Worm (Caenorhabditis elegans): ENCODE results near the gene Y51H7BR.4.

DNA sequence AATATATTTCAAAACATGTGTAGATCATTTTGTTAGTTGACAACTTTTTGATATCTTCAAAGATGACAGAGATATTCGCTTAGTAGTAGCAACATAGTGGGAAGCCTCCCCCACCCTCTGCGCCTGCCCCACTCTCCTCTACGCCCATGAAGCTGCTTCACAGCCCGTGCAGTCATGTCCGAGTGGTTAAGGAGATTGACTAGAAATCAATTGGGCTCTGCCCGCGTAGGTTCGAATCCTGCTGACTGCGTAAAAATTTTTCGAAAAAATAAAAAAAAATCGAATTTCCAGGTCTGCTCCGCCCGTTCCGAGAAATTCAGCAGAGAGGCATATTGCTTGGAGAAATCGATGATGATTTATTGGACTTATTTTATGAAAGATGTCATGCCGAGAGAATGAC lies 9.3 kb upstream of the Y51H7BR.4 start:
- TF ChIP-seq flt-1 (GFP tag; IDR thresholded peaks at IDR 0.05) (0 out of 2 replicates have a peak, but pooled peaks have one; percentile 23), tab-1 (GFP tag; IDR thresholded peaks at IDR 0.05) (peak; percentile 69; the same call in 1 of the 2 replicates), med-1 (GFP tag; optimal IDR thresholded peaks at IDR 0.05; ENCODE audit: insufficient read depth) (no peak), klf-2 (GFP tag; conservative IDR thresholded peaks at IDR 0.05) (no peak), ztf-23 (GFP tag; IDR thresholded peaks at IDR 0.05) (peak; percentile 12; the same call in 1 of the 2 replicates), ref-1 (GFP tag; conservative IDR thresholded peaks at IDR 0.05) (no peak), cog-1 (tag; optimal IDR thresholded peaks at IDR 0.05) (no peak), T22C8.4 (GFP tag; IDR thresholded peaks at IDR 0.05) (no peak)
